Fruit fly (Drosophila melanogaster): Measurements from ENCODE around the gene CG8419.

DNA sequence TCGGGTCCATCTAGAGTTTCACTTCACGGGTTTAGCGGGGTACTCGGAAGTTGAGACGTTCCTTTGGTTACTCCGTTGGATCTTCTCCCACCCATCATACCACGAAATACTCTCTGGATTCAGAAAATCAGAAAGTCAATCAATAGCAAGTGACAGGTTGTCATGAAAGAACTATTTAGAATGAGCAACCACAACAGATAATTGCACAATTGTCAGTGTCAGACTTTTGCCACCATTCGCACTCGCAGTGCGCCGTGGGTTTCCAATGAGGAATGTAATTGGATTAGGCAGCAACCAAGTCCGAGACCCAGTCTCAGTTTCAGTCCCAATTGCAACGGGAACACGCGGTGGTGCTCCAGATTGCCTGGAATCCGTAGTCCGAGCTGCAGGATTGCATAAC is at the start of gene CG8419:
- TF ChIP-seq CG8478 (optimal IDR thresholded peaks at IDR 0.05) = no peak
- no peak for TF ChIP-seq pan (optimal IDR thresholded peaks at IDR 0.05)
- no peak for TF ChIP-seq EcR (GFP tag; optimal IDR thresholded peaks at IDR 0.05)
- TF ChIP-seq usp (GFP tag; optimal IDR thresholded peaks at IDR 0.05) = no peak
- TF ChIP-seq Dll (optimal IDR thresholded peaks at IDR 0.05) = no peak
- TF ChIP-seq psq (optimal IDR thresholded peaks at IDR 0.05) = no peak

All from whole organism.